Fruit fly (Drosophila melanogaster) whole organism, embryonic: Measurements from ENCODE around the gene Smox.

Experiments used
- CG10209 ChIP-seq: fragments of 200-800 bp; sonication (Bioruptor generic); optimal IDR thresholded peaks from 3 replicates; lab custom pipeline; 2017; ENCODE audit warnings: missing biosample characterization, mild to moderate bottlenecking, missing genetic modification characterization, missing genetic modification reagents
- CG11696 ChIP-seq: fragments of 200-800 bp; sonication (Bioruptor generic); IDR thresholded peaks from 2 replicates; pipeline ENCODE4 v1.3.6; 2022; ENCODE audit warnings: missing biosample characterization, missing genetic modification characterization
- CG12155 ChIP-seq: fragments of 200-800 bp; sonication (Bioruptor generic); optimal IDR thresholded peaks from 3 replicates; lab custom pipeline; 2016; ENCODE audit warnings: missing biosample characterization, missing genetic modification characterization
- CG12236 ChIP-seq: fragments of 200-800 bp; sonication (Bioruptor generic); optimal IDR thresholded peaks from 2 replicates; lab custom pipeline; 2016; ENCODE audit warnings: missing biosample characterization, missing genetic modification characterization
- CG12391 ChIP-seq: fragments of 200-800 bp; sonication (Bioruptor generic); optimal IDR thresholded peaks from 3 replicates; lab custom pipeline; 2018; ENCODE audit warnings: missing biosample characterization, mild to moderate bottlenecking, missing genetic modification characterization, moderate library complexity
- CG14441 ChIP-seq: fragments of 200-800 bp; sonication (Bioruptor generic); IDR thresholded peaks from 2 replicates; pipeline ENCODE4 v1.3.6; 2022; ENCODE audit warnings: missing biosample characterization, missing genetic modification characterization
- CG14860 ChIP-seq: fragments of 200-800 bp; sonication (Bioruptor generic); IDR thresholded peaks from 3 replicates; pipeline ENCODE4 v1.3.6; 2022; ENCODE audit warnings: missing biosample characterization, missing genetic modification characterization; ENCODE audit not compliant: partially characterized antibody
- CG15269 ChIP-seq: fragments of 200-800 bp; sonication (Bioruptor generic); optimal IDR thresholded peaks from 2 replicates; lab custom pipeline; 2018; ENCODE audit warnings: missing biosample characterization, mild to moderate bottlenecking, missing genetic modification characterization, moderate library complexity
- CG1602 ChIP-seq: fragments of 200-800 bp; sonication (Bioruptor generic); optimal IDR thresholded peaks from 3 replicates; lab custom pipeline; 2016; ENCODE audit warnings: missing biosample characterization, missing genetic modification characterization
- CG17361 ChIP-seq: fragments of 200-800 bp; sonication (Bioruptor generic); IDR thresholded peaks from 3 replicates; pipeline ENCODE4 v1.3.6; 2022; ENCODE audit warnings: missing biosample characterization, missing genetic modification characterization
- CG17568 ChIP-seq: fragments of 200-800 bp; sonication (Bioruptor generic); optimal IDR thresholded peaks from 2 replicates; lab custom pipeline; 2018; ENCODE audit warnings: missing biosample characterization, mild to moderate bottlenecking, missing genetic modification characterization, moderate library complexity
- CG17912 ChIP-seq: fragments of 200-800 bp; sonication (Bioruptor generic); optimal IDR thresholded peaks from 2 replicates; lab custom pipeline; 2018; ENCODE audit warnings: missing biosample characterization, mild to moderate bottlenecking, missing genetic modification characterization
- CG30431 ChIP-seq: fragments of 200-800 bp; sonication (Bioruptor generic); optimal IDR thresholded peaks from 2 replicates; lab custom pipeline; 2017; ENCODE audit warnings: missing biosample characterization, missing genetic modification characterization
- CG3163 ChIP-seq: fragments of 200-800 bp; sonication (Bioruptor generic); optimal IDR thresholded peaks from 3 replicates; lab custom pipeline; 2016; ENCODE audit warnings: missing biosample characterization, missing genetic modification characterization
- CG43689 ChIP-seq: fragments of 200-800 bp; sonication (Bioruptor generic); IDR thresholded peaks from 2 replicates; pipeline ENCODE4 v1.3.6; 2022; ENCODE audit warnings: missing biosample characterization, missing genetic modification characterization
- CG4617 ChIP-seq: fragments of 200-800 bp; sonication (Bioruptor generic); optimal IDR thresholded peaks from 3 replicates; lab custom pipeline; 2016; ENCODE audit warnings: missing biosample characterization, missing genetic modification characterization, borderline replicate concordance
- CG5953 ChIP-seq: fragments of 200-800 bp; sonication (Bioruptor generic); IDR thresholded peaks from 2 replicates; pipeline ENCODE4 v1.3.6; 2022; ENCODE audit warnings: missing biosample characterization, missing genetic modification characterization
- CG6689 ChIP-seq: fragments of 200-800 bp; sonication (Bioruptor generic); IDR thresholded peaks from 2 replicates; pipeline ENCODE4 v1.3.6; 2022; ENCODE audit warnings: missing biosample characterization, missing genetic modification characterization
- CG6791 ChIP-seq: fragments of 200-800 bp; sonication (Bioruptor generic); IDR thresholded peaks from 3 replicates; pipeline ENCODE4 v1.3.6; 2022; ENCODE audit warnings: missing biosample characterization, missing genetic modification characterization; ENCODE audit not compliant: partially characterized antibody
- CG7357 ChIP-seq: fragments of 200-800 bp; sonication (Bioruptor generic); IDR thresholded peaks from 3 replicates; pipeline ENCODE4 v1.3.6; 2022; ENCODE audit warnings: missing biosample characterization, missing genetic modification characterization
- CG7987 ChIP-seq: fragments of 200-800 bp; sonication (Bioruptor generic); optimal IDR thresholded peaks from 2 replicates; lab custom pipeline; 2018; ENCODE audit warnings: missing biosample characterization, mild to moderate bottlenecking, missing genetic modification characterization, moderate library complexity
- CG9215 ChIP-seq: fragments of 200-800 bp; sonication (Bioruptor generic); IDR thresholded peaks from 2 replicates; pipeline ENCODE4 v1.3.6; 2022; ENCODE audit warnings: missing biosample characterization, missing genetic modification characterization
- D ChIP-seq, 2 experiments: fragments of 200-800 bp in 1 of 2; fragments of >200 bp in 1 of 2; sonication (Bioruptor generic) in 1 of 2; optimal IDR thresholded peaks; 2 replicates in 1 of 2; 3 replicates in 1 of 2; lab custom pipeline; 2017; ENCODE audit warnings: mild to moderate bottlenecking in 1 of 2, missing biosample characterization in 1 of 2, missing genetic modification characterization in 1 of 2, missing genetic modification reagents in 1 of 2
- Dp ChIP-seq: fragments of 200-800 bp; sonication (Bioruptor generic); optimal IDR thresholded peaks from 2 replicates; lab custom pipeline; 2018; ENCODE audit warnings: missing biosample characterization, mild to moderate bottlenecking, missing genetic modification characterization, moderate library complexity
- HLH54F ChIP-seq: fragments of 200-800 bp; sonication (Bioruptor generic); optimal IDR thresholded peaks from 3 replicates; lab custom pipeline; 2016; ENCODE audit warnings: missing biosample characterization, missing genetic modification characterization
- Hey ChIP-seq: fragments of 200-800 bp; sonication (Bioruptor generic); optimal IDR thresholded peaks from 3 replicates; lab custom pipeline; 2018; ENCODE audit warnings: missing biosample characterization, mild to moderate bottlenecking, missing genetic modification characterization
- Hr78 ChIP-seq, 2 experiments: fragments of 200-800 bp in 1 of 2; fragments of >200 bp in 1 of 2; sonication (Bioruptor generic) in 1 of 2; optimal IDR thresholded peaks; 2 replicates each; lab custom pipeline; 2017 to 2019; ENCODE audit warnings: missing biosample characterization in 2 of 2, missing genetic modification characterization in 2 of 2, mild to moderate bottlenecking in 1 of 2, moderate library complexity in 1 of 2
- Meics ChIP-seq: fragments of 200-800 bp; sonication (Bioruptor generic); optimal IDR thresholded peaks from 2 replicates; lab custom pipeline; 2017; ENCODE audit warnings: missing biosample characterization, mild to moderate bottlenecking, missing genetic modification characterization
- Mes4 ChIP-seq: fragments of 200-800 bp; sonication (Bioruptor generic); optimal IDR thresholded peaks from 2 replicates; lab custom pipeline; 2016; ENCODE audit warnings: missing biosample characterization, missing genetic modification characterization
- Oli ChIP-seq: fragments of 200-800 bp; sonication (Bioruptor generic); optimal IDR thresholded peaks from 2 replicates; lab custom pipeline; 2018; ENCODE audit warnings: missing biosample characterization, mild to moderate bottlenecking, missing genetic modification characterization, moderate library complexity
- Pdp1 ChIP-seq, 2 experiments: fragments of 200-800 bp; sonication (Bioruptor generic); optimal IDR thresholded peaks; 3 replicates each; lab custom pipeline; 2016; ENCODE audit warnings: missing biosample characterization in 2 of 2, missing genetic modification characterization in 2 of 2, mild to moderate bottlenecking in 1 of 2, moderate library complexity in 1 of 2
- Ravus ChIP-seq: fragments of 200-800 bp; sonication (Bioruptor generic); IDR thresholded peaks from 2 replicates; pipeline ENCODE4 v1.3.6; 2022; ENCODE audit warnings: missing biosample characterization, missing genetic modification characterization
- Sox100B ChIP-seq: fragments of 200-800 bp; sonication (Bioruptor generic); optimal IDR thresholded peaks from 3 replicates; lab custom pipeline; 2018; ENCODE audit warnings: missing biosample characterization, mild to moderate bottlenecking, missing genetic modification characterization
- YL-1 ChIP-seq: fragments of 200-800 bp; sonication (Bioruptor generic); optimal IDR thresholded peaks from 3 replicates; lab custom pipeline; 2017; ENCODE audit warnings: missing biosample characterization, mild to moderate bottlenecking, missing genetic modification characterization
- ewg ChIP-seq: fragments of 200-800 bp; sonication (Bioruptor generic); optimal IDR thresholded peaks from 3 replicates; lab custom pipeline; 2017; ENCODE audit warnings: mild to moderate bottlenecking, missing biosample characterization, missing genetic modification reagents, missing genetic modification characterization
- fd102C ChIP-seq: fragments of 200-800 bp; sonication (Bioruptor generic); optimal IDR thresholded peaks from 2 replicates; lab custom pipeline; 2018; ENCODE audit warnings: missing biosample characterization, mild to moderate bottlenecking, missing genetic modification characterization, moderate library complexity
- grau ChIP-seq: fragments of 200-800 bp; optimal IDR thresholded peaks from 3 replicates; lab custom pipeline; 2019; ENCODE audit warnings: missing biosample characterization, mild to moderate bottlenecking, missing genetic modification characterization, moderate library complexity
- hb ChIP-seq: fragments of 200-800 bp; sonication (Bioruptor generic); IDR thresholded peaks from 3 replicates; pipeline ENCODE4 v1.3.6; 2022; ENCODE audit warnings: missing biosample characterization, missing genetic modification characterization; ENCODE audit not compliant: partially characterized antibody
- hkb ChIP-seq, 2 experiments: fragments of 200-800 bp in 1 of 2; fragments of >200 bp in 1 of 2; sonication (Bioruptor generic) in 1 of 2; IDR thresholded peaks in 1 of 2; optimal IDR thresholded peaks in 1 of 2; 2 replicates each; pipeline versions ENCODE4 v1.3.6 to Lab custom; 2017 to 2022; ENCODE audit warnings: missing biosample characterization in 1 of 2, missing genetic modification characterization in 1 of 2
- lab ChIP-seq: fragments of 200-800 bp; sonication (Bioruptor generic); optimal IDR thresholded peaks from 3 replicates; lab custom pipeline; 2017; ENCODE audit warnings: missing biosample characterization, missing genetic modification characterization, mild to moderate bottlenecking, moderate library complexity, missing genetic modification reagents
- nmo ChIP-seq: fragments of 200-800 bp; sonication (Bioruptor generic); optimal IDR thresholded peaks from 2 replicates; lab custom pipeline; 2018; ENCODE audit warnings: missing biosample characterization, mild to moderate bottlenecking, missing genetic modification characterization, moderate library complexity
- pita ChIP-seq: fragments of 200-800 bp; sonication (Bioruptor generic); optimal IDR thresholded peaks from 2 replicates; lab custom pipeline; 2017; ENCODE audit warnings: missing biosample characterization, mild to moderate bottlenecking, missing genetic modification characterization
- prd ChIP-seq, 3 experiments: fragments of >200 bp in 2 of 3; fragments of 200-800 bp in 1 of 3; sonication (Bioruptor generic) in 1 of 3; optimal IDR thresholded peaks in 2 of 3; IDR thresholded peaks in 1 of 3; 2 replicates in 2 of 3; 3 replicates in 1 of 3; pipeline versions ENCODE4 v1.3.6 to Lab custom; 2017 to 2022; ENCODE audit warnings: missing biosample characterization in 1 of 3, missing genetic modification characterization in 1 of 3
- ranshi ChIP-seq: fragments of 200-800 bp; sonication (Bioruptor generic); IDR thresholded peaks from 2 replicates; pipeline ENCODE4 v1.3.6; 2022; ENCODE audit warnings: missing biosample characterization, missing genetic modification characterization
- sens-2 ChIP-seq: fragments of 200-800 bp; sonication (Bioruptor generic); IDR thresholded peaks from 2 replicates; pipeline ENCODE4 v1.3.6; 2022; ENCODE audit warnings: missing biosample characterization, missing genetic modification characterization
- shn ChIP-seq: fragments of 200-800 bp; sonication (Bioruptor generic); optimal IDR thresholded peaks from 3 replicates; lab custom pipeline; 2016; ENCODE audit warnings: missing biosample characterization, missing genetic modification characterization
- slbo ChIP-seq: fragments of 200-800 bp; sonication (Bioruptor generic); IDR thresholded peaks from 2 replicates; pipeline ENCODE4 v1.3.6; 2022; ENCODE audit warnings: missing biosample characterization, missing genetic modification characterization
- unpg ChIP-seq: fragments of 200-800 bp; sonication (Bioruptor generic); optimal IDR thresholded peaks from 3 replicates; lab custom pipeline; 2018; ENCODE audit warnings: missing biosample characterization, mild to moderate bottlenecking, missing genetic modification characterization, moderate library complexity
- usp ChIP-seq: fragments of >200 bp; optimal IDR thresholded peaks from 2 replicates; lab custom pipeline; 2017; ENCODE audit warnings: missing biosample characterization, missing genetic modification characterization

Smox gene

DNA sequence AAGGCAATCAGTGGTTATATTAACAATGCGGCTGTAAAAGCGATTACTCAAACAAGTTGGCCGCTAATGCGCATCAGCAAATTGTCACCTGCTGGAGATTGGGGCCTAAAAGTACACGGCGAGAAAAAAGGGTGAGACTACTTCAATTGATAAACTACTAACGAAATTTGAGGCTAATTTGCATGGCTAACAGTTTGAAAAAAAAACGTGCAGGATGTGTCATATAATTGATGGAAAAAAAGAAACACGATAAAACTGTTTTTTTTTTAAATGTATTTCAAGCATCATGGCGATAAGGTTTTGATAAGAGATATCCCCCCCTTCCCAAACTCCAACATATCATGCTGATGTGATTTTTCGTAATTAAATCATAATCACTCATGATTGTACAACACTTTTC, 29.4 kb downstream of the Smox start (continued):
- TF ChIP-seq unpg (GFP tag; lab: Kevin White, UChicago) (peak; percentile 30), D (optimal IDR thresholded peaks at IDR 0.05; lab: Kevin White, UChicago) (no peak), D (GFP tag; optimal IDR thresholded peaks at IDR 0.05; lab: Kevin White, UChicago) (no peak), CG6791 (GFP tag; lab: Robert Waterston, UW) (no peak), CG12391 (no peak), shn (GFP tag; lab: Kevin White, UChicago) (no peak), ranshi (GFP tag; lab: Robert Waterston, UW) (peak; percentile 15; the same call in 1 of the 2 replicates), Pdp1 (GFP tag; optimal IDR thresholded peaks at IDR 0.05; lab: Kevin White, UChicago) (peak in 1 of 2 experiments; percentile 14), fd102C (GFP tag; lab: Kevin White, UChicago) (no peak), CG1602 (GFP tag; lab: Kevin White, UChicago) (no peak), pita (no peak), CG17361 (GFP tag; lab: Robert Waterston, UW) (no peak), sens-2 (GFP tag; lab: Robert Waterston, UW) (no peak), CG7357 (no peak), CG12236 (GFP tag; lab: Kevin White, UChicago) (no peak), nmo (GFP tag; lab: Kevin White, UChicago) (peak; percentile 4), CG15269 (tag; lab: Kevin White, UChicago) (peak; percentile 45), lab (GFP tag; lab: Kevin White, UChicago) (peak; percentile 69), Meics (GFP tag; lab: Kevin White, UChicago) (peak; percentile 67), CG43689 (no peak), CG14441 (GFP tag; lab: Robert Waterston, UW) (peak; percentile 41), hb (GFP tag; lab: Robert Waterston, UW) (no peak), CG7987 (GFP tag; lab: Kevin White, UChicago) (no peak), grau (no peak), hkb (optimal IDR thresholded peaks at IDR 0.05; lab: Kevin White, UChicago) (no peak), hkb (GFP tag; IDR thresholded peaks at IDR 0.05; lab: Robert Waterston, UW) (peak; percentile 39; the same call in 1 of the 2 replicates), Sox100B (GFP tag; lab: Kevin White, UChicago) (no peak), CG10209 (peak; percentile 35), ewg (no peak), CG6689 (GFP tag; lab: Robert Waterston, UW) (no peak), Ravus (GFP tag; lab: Robert Waterston, UW) (no peak), CG11696 (GFP tag; lab: Robert Waterston, UW) (no peak), Hey (tag; lab: Kevin White, UChicago) (no peak), CG4617 (GFP tag; lab: Kevin White, UChicago) (no peak), HLH54F (no peak), Mes4 (GFP tag; lab: Kevin White, UChicago) (no peak), Hr78 (GFP tag; optimal IDR thresholded peaks at IDR 0.05; lab: Kevin White, UChicago) (no peak), prd (optimal IDR thresholded peaks at IDR 0.05; lab: Kevin White, UChicago) (no peak), prd (GFP tag; IDR thresholded peaks at IDR 0.05; lab: Robert Waterston, UW) (no peak; the same call in 2 of the 3 replicates), CG5953 (GFP tag; lab: Robert Waterston, UW) (no peak), CG17912 (GFP tag; lab: Kevin White, UChicago) (no peak), CG3163 (GFP tag; lab: Kevin White, UChicago) (no peak), YL-1 (GFP tag; lab: Kevin White, UChicago) (no peak), CG12155 (GFP tag; lab: Kevin White, UChicago) (no peak), Dp (no peak), slbo (GFP tag; lab: Robert Waterston, UW) (peak; percentile 75), usp (GFP tag; lab: Kevin White, UChicago) (no peak), Oli (tag; lab: Kevin White, UChicago) (peak; percentile 25), CG30431 (GFP tag; lab: Kevin White, UChicago) (no peak), CG17568 (GFP tag; lab: Kevin White, UChicago) (no peak), CG9215 (GFP tag; lab: Robert Waterston, UW) (0 out of 2 replicates have a peak, but pooled peaks have one; percentile 15), CG14860 (GFP tag; lab: Robert Waterston, UW) (no peak)
